Worm (Caenorhabditis elegans) whole organism, midembryonic: Measurements from ENCODE around the gene gtbp-1.

Experiments used
- T22C8.4 ChIP-seq: fragments of 200-800 bp; sonication (Bioruptor generic); IDR thresholded peaks from 2 replicates; pipeline ENCODE4 v1.3.6; 2022; ENCODE audit warnings: missing genetic modification characterization, missing compliant biosample characterization
- cog-1 ChIP-seq: sonication (generic microtip); optimal IDR thresholded peaks from 2 replicates; lab custom pipeline; 2016; ENCODE audit warnings: missing genetic modification characterization, missing compliant biosample characterization
- flt-1 ChIP-seq: fragments of 200-800 bp; sonication (Bioruptor generic); IDR thresholded peaks from 2 replicates; pipeline ENCODE4 v1.3.6; 2022; ENCODE audit warnings: missing genetic modification characterization, missing compliant biosample characterization
- klf-2 ChIP-seq: fragments of 200-800 bp; sonication (Bioruptor generic); conservative IDR thresholded peaks from 2 replicates; pipeline ENCODE4 v1.3.6; 2022; ENCODE audit warnings: missing genetic modification reagents, missing genetic modification characterization, missing compliant biosample characterization
- med-1 ChIP-seq: sonication (generic microtip); optimal IDR thresholded peaks from 2 replicates; lab custom pipeline; 2017; ENCODE audit warnings: missing genetic modification characterization, mild to moderate bottlenecking, missing compliant biosample characterization, antibody characterized with exemption, missing genetic modification reagents; ENCODE audit not compliant: insufficient read depth
- ref-1 ChIP-seq: fragments of 200-800 bp; sonication (Bioruptor generic); conservative IDR thresholded peaks from 2 replicates; pipeline ENCODE4 v1.3.6; 2022; ENCODE audit warnings: missing genetic modification reagents, missing genetic modification characterization, missing compliant biosample characterization
- tab-1 ChIP-seq: fragments of 200-800 bp; sonication (Bioruptor generic); IDR thresholded peaks from 2 replicates; pipeline ENCODE4 v1.3.6; 2022; ENCODE audit warnings: missing genetic modification characterization, missing compliant biosample characterization
- ztf-23 ChIP-seq: fragments of 200-800 bp; sonication (Bioruptor generic); IDR thresholded peaks from 2 replicates; pipeline ENCODE4 v1.3.6; 2022; ENCODE audit warnings: missing genetic modification reagents, missing genetic modification characterization, missing compliant biosample characterization
- ztf-29 ChIP-seq: fragments of 200-800 bp; sonication (Bioruptor generic); IDR thresholded peaks from 2 replicates; pipeline ENCODE4 v1.3.6; 2022; ENCODE audit warnings: missing genetic modification reagents, missing genetic modification characterization, missing compliant biosample characterization

The gtbp-1 gene

DNA sequence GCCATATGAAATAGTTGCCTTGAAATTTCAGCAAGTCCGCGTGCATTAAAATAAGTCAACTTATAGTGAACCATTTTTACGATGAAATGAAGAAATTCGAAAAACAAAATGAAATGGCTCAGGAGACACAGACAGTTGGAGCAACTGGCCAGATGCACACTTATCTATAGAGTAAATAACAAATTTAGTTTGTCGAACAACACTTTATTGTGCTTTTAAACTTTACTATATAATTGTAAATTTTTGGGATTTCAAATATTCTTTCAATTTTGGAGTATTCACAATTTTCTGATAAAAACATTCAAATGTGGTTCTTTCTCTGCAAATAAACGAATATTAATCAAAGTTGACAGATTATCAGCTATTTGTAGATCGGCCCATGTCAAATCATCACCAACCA, 11.4 kb upstream of the gtbp-1 start, which contains the start of gene gst-3:
Gene gst-3 (minus strand): TSS at position 101 of the 400 bp plus-strand sequence.
- TF ChIP-seq ztf-23 (GFP tag; lab: Robert Waterston, UW) (no peak), cog-1 (tag; lab: Kevin White, UChicago) (no peak), T22C8.4 (no peak), klf-2 (no peak), ref-1 (GFP tag; lab: Robert Waterston, UW) (no peak), flt-1 (GFP tag; lab: Robert Waterston, UW) (no peak), tab-1 (GFP tag; lab: Robert Waterston, UW) (no peak), ztf-29 (no peak), med-1 (GFP tag; lab: Kevin White, UChicago) (no peak)

ce11 chrIV:10137804-10138203, 9.0 kb upstream of the gtbp-1 start, which contains the start of gene K08F4.12:
Gene K08F4.12, plus strand, starts transcription at chrIV:10138104.
- TF ChIP-seq T22C8.4 (no peak), klf-2 (no peak), tab-1 (GFP tag; lab: Robert Waterston, UW) (no peak), flt-1 (GFP tag; lab: Robert Waterston, UW) (no peak), ztf-29 (no peak), cog-1 (tag; lab: Kevin White, UChicago) (no peak), med-1 (GFP tag; lab: Kevin White, UChicago) (no peak), ztf-23 (GFP tag; lab: Robert Waterston, UW) (no peak), ref-1 (GFP tag; lab: Robert Waterston, UW) (no peak)

DNA sequence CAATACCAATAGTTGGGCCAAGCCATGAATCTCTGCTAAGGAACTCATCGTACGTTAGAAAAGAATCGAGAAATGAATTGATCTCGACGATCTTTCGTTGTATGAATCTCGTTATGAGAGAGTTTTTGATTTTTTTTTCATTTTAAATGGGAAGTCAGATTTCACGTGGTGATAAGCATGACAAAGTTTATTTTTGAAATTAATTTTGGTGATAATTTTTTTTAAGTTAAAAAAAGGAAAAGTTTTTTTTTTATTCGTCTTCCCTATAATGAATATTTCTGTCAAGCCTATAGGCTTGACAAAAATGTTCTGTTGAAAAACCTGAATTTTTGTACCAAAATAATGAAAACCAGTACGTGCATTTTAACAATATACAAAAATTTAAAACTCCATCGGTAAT, 7.1 kb upstream of the gtbp-1 start, which contains the start of gene K08F4.5:
Gene K08F4.5 (minus strand): TSS at position 101 of the 400 bp plus-strand sequence.
- no peak for TF ChIP-seq cog-1 (tag; lab: Kevin White, UChicago)
- TF ChIP-seq ztf-23 (GFP tag; lab: Robert Waterston, UW) = no peak
- no peak for TF ChIP-seq ztf-29
- no peak for TF ChIP-seq tab-1 (GFP tag; lab: Robert Waterston, UW)
- no peak for TF ChIP-seq klf-2
- TF ChIP-seq flt-1 (GFP tag; lab: Robert Waterston, UW) = no peak
- no peak for TF ChIP-seq T22C8.4
- no peak for TF ChIP-seq med-1 (GFP tag; lab: Kevin White, UChicago)
- TF ChIP-seq ref-1 (GFP tag; lab: Robert Waterston, UW) = no peak

DNA sequence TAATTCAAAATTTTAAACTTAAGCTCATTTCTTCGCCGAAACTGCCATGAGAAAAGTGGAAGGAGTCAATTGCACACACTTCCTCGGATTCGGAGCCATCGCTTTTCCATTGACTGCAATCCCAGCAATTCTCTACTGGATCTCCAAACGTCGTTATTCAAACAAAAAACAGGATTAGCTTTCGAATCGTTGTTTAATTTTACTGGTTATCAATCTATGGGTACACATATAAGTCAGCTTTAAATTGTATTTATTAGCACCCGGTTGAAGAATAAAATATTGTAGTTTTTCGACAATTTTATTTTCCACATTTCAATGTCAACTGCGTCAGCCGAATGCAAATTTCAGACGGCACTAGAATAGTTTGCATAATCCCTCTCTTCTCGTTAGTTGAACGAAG, 1.2 kb upstream of the gtbp-1 start, which contains the start of gene glt-3:
Gene glt-3 (plus strand): TSS at position 301 of the 400 bp plus-strand sequence.
- TF ChIP-seq klf-2 = no peak
- TF ChIP-seq cog-1 (tag; lab: Kevin White, UChicago) = no peak
- TF ChIP-seq tab-1 (GFP tag; lab: Robert Waterston, UW) = no peak
- TF ChIP-seq flt-1 (GFP tag; lab: Robert Waterston, UW) = no peak
- no peak for TF ChIP-seq ztf-29
- no peak for TF ChIP-seq med-1 (GFP tag; lab: Kevin White, UChicago)
- TF ChIP-seq ztf-23 (GFP tag; lab: Robert Waterston, UW) = no peak
- TF ChIP-seq T22C8.4 = no peak
- no peak for TF ChIP-seq ref-1 (GFP tag; lab: Robert Waterston, UW)

ce11 chrIV:10128446-10128845, 310 bp downstream of the gtbp-1 start:
- TF ChIP-seq med-1 (GFP tag; lab: Kevin White, UChicago) (no peak), ref-1 (GFP tag; lab: Robert Waterston, UW) (no peak), tab-1 (GFP tag; lab: Robert Waterston, UW) (no peak), ztf-23 (GFP tag; lab: Robert Waterston, UW) (no peak), ztf-29 (no peak), T22C8.4 (no peak), flt-1 (GFP tag; lab: Robert Waterston, UW) (no peak), cog-1 (tag; lab: Kevin White, UChicago) (no peak), klf-2 (no peak)

- TF ChIP-seq ztf-29 = no peak
- TF ChIP-seq klf-2 = no peak
- TF ChIP-seq ztf-23 (GFP tag; lab: Robert Waterston, UW) = no peak
- TF ChIP-seq T22C8.4 = no peak
- no peak for TF ChIP-seq flt-1 (GFP tag; lab: Robert Waterston, UW)
- no peak for TF ChIP-seq cog-1 (tag; lab: Kevin White, UChicago)
These were observed 2.2 kb downstream of the gtbp-1 start, which contains the start of gene ctf-18 for ce11 chrIV:10126544-10126943. Gene ctf-18, minus strand, starts transcription at chrIV:10126644.

- TF ChIP-seq T22C8.4 (no peak), ztf-29 (no peak), med-1 (GFP tag; lab: Kevin White, UChicago) (no peak), klf-2 (no peak), flt-1 (GFP tag; lab: Robert Waterston, UW) (no peak), cog-1 (tag; lab: Kevin White, UChicago) (no peak), ztf-23 (GFP tag; lab: Robert Waterston, UW) (no peak), ref-1 (GFP tag; lab: Robert Waterston, UW) (no peak), tab-1 (GFP tag; lab: Robert Waterston, UW) (no peak)
These were observed 6.6 kb downstream of the gtbp-1 start, which contains the start of gene irld-21 for ce11 chrIV:10122205-10122604. Gene irld-21, minus strand, starts transcription at chrIV:10122305.

DNA sequence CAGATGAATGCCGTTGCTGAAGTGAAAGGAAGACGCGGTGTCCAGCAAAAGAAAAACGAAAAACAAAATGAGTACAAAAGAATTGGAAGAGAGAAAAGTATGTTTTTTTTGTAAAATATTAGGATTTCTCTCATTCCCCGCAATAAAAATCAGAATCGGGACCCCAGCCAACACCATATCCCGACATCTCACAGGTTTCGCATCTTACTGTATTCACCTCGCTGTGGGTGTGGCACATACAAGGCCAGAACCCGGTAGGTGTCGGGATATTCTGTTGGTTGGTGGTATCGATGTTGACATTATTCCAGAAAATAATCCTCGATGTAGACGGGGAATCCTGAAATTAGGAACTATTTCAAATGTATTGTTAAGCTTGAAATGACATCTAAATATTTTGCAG, 12.0 kb downstream of the gtbp-1 start:
- TF ChIP-seq flt-1 (GFP tag; lab: Robert Waterston, UW) (no peak), ref-1 (GFP tag; lab: Robert Waterston, UW) (no peak), T22C8.4 (no peak), med-1 (GFP tag; lab: Kevin White, UChicago) (no peak), ztf-23 (GFP tag; lab: Robert Waterston, UW) (no peak), ztf-29 (no peak)

- TF ChIP-seq ref-1 (GFP tag; lab: Robert Waterston, UW) (no peak), tab-1 (GFP tag; lab: Robert Waterston, UW) (no peak), klf-2 (no peak), cog-1 (tag; lab: Kevin White, UChicago) (no peak), med-1 (GFP tag; lab: Kevin White, UChicago) (no peak), ztf-23 (GFP tag; lab: Robert Waterston, UW) (no peak), T22C8.4 (no peak), ztf-29 (no peak), flt-1 (GFP tag; lab: Robert Waterston, UW) (no peak)
These were observed 13.6 kb downstream of the gtbp-1 start, which contains the start of gene C04G2.10 for ce11 chrIV:10115142-10115541. Gene C04G2.10, plus strand, starts transcription at chrIV:10115442.
